Worm (Caenorhabditis elegans): ENCODE data around the gene srh-113.

srh-113 gene

DNA sequence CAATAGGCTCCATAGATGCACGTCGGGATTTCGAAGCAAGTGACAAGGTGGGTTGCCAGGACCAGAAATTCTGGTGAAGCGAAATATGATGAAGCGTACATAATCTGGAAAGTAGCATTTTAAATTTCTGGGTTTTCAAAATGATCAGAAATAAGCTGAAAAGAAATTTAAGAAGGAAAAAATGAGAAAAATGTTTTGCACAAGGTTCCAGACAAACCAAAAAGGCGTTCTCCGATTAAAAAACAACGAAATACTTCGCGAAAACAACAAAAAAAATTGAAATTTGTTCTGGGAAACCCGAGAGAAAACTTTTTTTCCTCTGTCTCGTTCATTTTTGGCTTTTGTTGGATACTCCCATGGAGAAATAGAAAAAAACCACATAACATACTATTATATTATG lies 10.5 kb downstream of the srh-113 start, which contains the start of gene srh-252:
Gene srh-252, minus strand, starts transcription at position 101 of the 400 bp plus-strand sequence.
- TF ChIP-seq hmg-20 (GFP tag; IDR thresholded peaks at IDR 0.05) (no peak), zim-3 (tag; optimal IDR thresholded peaks at IDR 0.05) (no peak), Y67H2A.10 (GFP tag; conservative IDR thresholded peaks at IDR 0.05) (no peak), snpc-1.1 (tag; optimal IDR thresholded peaks at IDR 0.05; ENCODE audit: insufficient read depth) (no peak), akir-1 (GFP tag; optimal IDR thresholded peaks at IDR 0.05) (no peak), lsl-1 (GFP tag; optimal IDR thresholded peaks at IDR 0.05) (no peak), ceh-91 (GFP tag; IDR thresholded peaks at IDR 0.05) (no peak), lsy-27 (tag; optimal IDR thresholded peaks at IDR 0.05; ENCODE audit: borderline replicate concordance, insufficient read depth) (no peak), D2030.7 (GFP tag; IDR thresholded peaks at IDR 0.05) (no peak), him-1 (tag; optimal IDR thresholded peaks at IDR 0.05) (no peak), ceh-100 (GFP tag; IDR thresholded peaks at IDR 0.05) (no peak)

DNA sequence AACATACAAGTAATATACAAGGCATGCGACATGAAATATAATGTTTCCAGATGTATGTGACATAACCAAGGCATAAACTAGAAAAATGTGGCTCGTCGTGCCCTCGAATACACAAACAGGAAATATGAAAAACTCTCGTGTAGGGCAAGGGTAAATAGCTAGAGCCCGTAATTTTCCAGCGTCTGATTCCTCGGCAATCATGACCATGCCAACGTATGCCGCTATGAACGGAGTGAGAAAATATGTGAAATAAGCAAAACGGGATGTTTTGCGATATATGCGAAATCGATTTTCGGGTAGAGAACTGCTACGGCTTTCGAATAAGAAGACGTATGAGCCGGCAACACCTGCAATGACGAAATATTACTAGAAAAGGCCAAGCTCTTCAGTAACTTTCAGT lies 12.5 kb downstream of the srh-113 start, which contains the start of gene scl-25:
Gene scl-25, plus strand, starts transcription at position 301 of the 400 bp plus-strand sequence.
- TF ChIP-seq mes-4 (tag; optimal IDR thresholded peaks at IDR 0.05) (no peak), attf-3 (GFP tag; conservative IDR thresholded peaks at IDR 0.05) (no peak), tlf-1 (GFP tag; optimal IDR thresholded peaks at IDR 0.05) (no peak), somi-1 (GFP tag; optimal IDR thresholded peaks at IDR 0.05) (no peak), attf-6 (GFP tag; IDR thresholded peaks at IDR 0.05) (no peak), lin-54 (GFP tag; optimal IDR thresholded peaks at IDR 0.05) (no peak), ztf-6 (GFP tag; IDR thresholded peaks at IDR 0.05) (no peak), nhr-27 (tag; optimal IDR thresholded peaks at IDR 0.05) (no peak), hmg-20 (GFP tag; IDR thresholded peaks at IDR 0.05) (no peak), nhr-179 (tag; optimal IDR thresholded peaks at IDR 0.05) (no peak), repo-1 (tag; optimal IDR thresholded peaks at IDR 0.05) (no peak), D2030.7 (GFP tag; IDR thresholded peaks at IDR 0.05) (no peak), snpc-1.3 (tag; optimal IDR thresholded peaks at IDR 0.05; ENCODE audit: insufficient read depth) (no peak)

ce11 chrV:17226119-17226518 lies 13.3 kb downstream of the srh-113 start, which contains the start of gene srh-112:
TSS of gene srh-112 (minus strand) at chrV:17226219.
- no peak for TF ChIP-seq B0019.2 (GFP tag; conservative IDR thresholded peaks at IDR 0.05)
- no peak for TF ChIP-seq dpl-1 (GFP tag; optimal IDR thresholded peaks at IDR 0.05)
- TF ChIP-seq attf-3 (GFP tag; conservative IDR thresholded peaks at IDR 0.05) = no peak
- no peak for TF ChIP-seq nfya-1 (tag; optimal IDR thresholded peaks at IDR 0.05; ENCODE audit: borderline replicate concordance, insufficient read depth)
- no peak for TF ChIP-seq ceh-100 (GFP tag; IDR thresholded peaks at IDR 0.05)
- TF ChIP-seq zfh-2 (GFP tag; conservative IDR thresholded peaks at IDR 0.05) = no peak
- TF ChIP-seq T26A5.8 (tag; optimal IDR thresholded peaks at IDR 0.05) = no peak
- no peak for TF ChIP-seq rcor-1 (GFP tag; IDR thresholded peaks at IDR 0.05)
- TF ChIP-seq F37B4.10 (GFP tag; IDR thresholded peaks at IDR 0.05) = no peak
- TF ChIP-seq ceh-91 (GFP tag; IDR thresholded peaks at IDR 0.05) = no peak
- no peak for TF ChIP-seq fkh-3 (tag; optimal IDR thresholded peaks at IDR 0.05)
- TF ChIP-seq sdz-38 (tag; optimal IDR thresholded peaks at IDR 0.05) = no peak
- TF ChIP-seq B0035.1 (tag; optimal IDR thresholded peaks at IDR 0.05) = no peak
- no peak for TF ChIP-seq aptf-3 (GFP tag; IDR thresholded peaks at IDR 0.05)

- TF ChIP-seq lin-26 (GFP tag; IDR thresholded peaks at IDR 0.05) (no peak), B0035.1 (tag; optimal IDR thresholded peaks at IDR 0.05) (no peak), nfya-2 (GFP tag; IDR thresholded peaks at IDR 0.05) (no peak), madf-6 (GFP tag; IDR thresholded peaks at IDR 0.05) (no peak), hmg-20 (GFP tag; IDR thresholded peaks at IDR 0.05) (no peak), ceh-79 (tag; optimal IDR thresholded peaks at IDR 0.05) (no peak), pha-4 (tag; optimal IDR thresholded peaks at IDR 0.05) (no peak), attf-5 (GFP tag; optimal IDR thresholded peaks at IDR 0.05) (no peak), F37B4.10 (GFP tag; IDR thresholded peaks at IDR 0.05) (no peak), bed-1 (GFP tag; IDR thresholded peaks at IDR 0.05) (no peak), bed-2 (GFP tag; IDR thresholded peaks at IDR 0.05) (no peak), F39B2.1 (GFP tag; IDR thresholded peaks at IDR 0.05) (no peak)
Measured at ce11 chrV:17232403-17232802, 19.6 kb downstream of the srh-113 start.
